Fruit fly (Drosophila melanogaster) whole organism, embryonic: ENCODE data around the gene CG7810.

Source experiments
- Atf-2 ChIP-seq: fragments of 200-800 bp; sonication (Bioruptor generic); optimal IDR thresholded peaks from 2 replicates; lab custom pipeline; 2016; ENCODE audit warnings: missing biosample characterization, missing genetic modification characterization
- B-H2 ChIP-seq: fragments of 200-800 bp; sonication (Bioruptor generic); optimal IDR thresholded peaks from 2 replicates; lab custom pipeline; 2018; ENCODE audit warnings: missing biosample characterization, mild to moderate bottlenecking, missing genetic modification characterization
- CG10274 ChIP-seq: fragments of 200-800 bp; sonication (Bioruptor generic); optimal IDR thresholded peaks from 3 replicates; lab custom pipeline; 2017; ENCODE audit warnings: missing biosample characterization, mild to moderate bottlenecking, missing genetic modification characterization
- CG10321 ChIP-seq: fragments of 200-800 bp; sonication (Bioruptor generic); IDR thresholded peaks from 2 replicates; pipeline ENCODE4 v1.3.6; 2022; ENCODE audit warnings: missing biosample characterization, missing genetic modification characterization
- CG10543 ChIP-seq: fragments of 200-800 bp; sonication (Bioruptor generic); optimal IDR thresholded peaks from 3 replicates; lab custom pipeline; 2017; ENCODE audit warnings: missing biosample characterization, mild to moderate bottlenecking, missing genetic modification characterization, moderate library complexity
- CG13424 ChIP-seq: fragments of 200-800 bp; sonication (Bioruptor generic); optimal IDR thresholded peaks from 2 replicates; lab custom pipeline; 2019; ENCODE audit warnings: missing biosample characterization, mild to moderate bottlenecking, missing genetic modification characterization, moderate library complexity
- CG13624 ChIP-seq: fragments of 200-800 bp; sonication (Bioruptor generic); optimal IDR thresholded peaks from 2 replicates; lab custom pipeline; 2016; ENCODE audit warnings: missing biosample characterization, missing genetic modification characterization
- CG13775 ChIP-seq: fragments of 200-800 bp; sonication (Bioruptor generic); optimal IDR thresholded peaks from 3 replicates; lab custom pipeline; 2017; ENCODE audit warnings: missing biosample characterization, mild to moderate bottlenecking, missing genetic modification characterization
- CG14441 ChIP-seq: fragments of 200-800 bp; sonication (Bioruptor generic); IDR thresholded peaks from 2 replicates; pipeline ENCODE4 v1.3.6; 2022; ENCODE audit warnings: missing biosample characterization, missing genetic modification characterization
- CG14860 ChIP-seq: fragments of 200-800 bp; sonication (Bioruptor generic); IDR thresholded peaks from 3 replicates; pipeline ENCODE4 v1.3.6; 2022; ENCODE audit warnings: missing biosample characterization, missing genetic modification characterization; ENCODE audit not compliant: partially characterized antibody
- CG17359 ChIP-seq: fragments of 200-800 bp; sonication (Bioruptor generic); optimal IDR thresholded peaks from 3 replicates; lab custom pipeline; 2018; ENCODE audit warnings: missing biosample characterization, mild to moderate bottlenecking, missing genetic modification characterization, moderate library complexity
- CG2875 ChIP-seq: fragments of 200-800 bp; sonication (Bioruptor generic); optimal IDR thresholded peaks from 2 replicates; lab custom pipeline; 2017; ENCODE audit warnings: missing biosample characterization, mild to moderate bottlenecking, missing genetic modification characterization, missing genetic modification reagents
- CG30020 ChIP-seq: fragments of 200-800 bp; optimal IDR thresholded peaks from 2 replicates; lab custom pipeline; 2019; ENCODE audit warnings: missing biosample characterization, mild to moderate bottlenecking, missing genetic modification characterization, moderate library complexity
- CG3838 ChIP-seq: fragments of 200-800 bp; sonication (Bioruptor generic); optimal IDR thresholded peaks from 3 replicates; lab custom pipeline; 2016; ENCODE audit warnings: missing biosample characterization, missing genetic modification characterization
- CG3847 ChIP-seq: fragments of 200-800 bp; sonication (Bioruptor generic); IDR thresholded peaks from 2 replicates; pipeline ENCODE4 v1.3.6; 2022; ENCODE audit warnings: missing biosample characterization, missing genetic modification characterization
- CG6272 ChIP-seq: fragments of 200-800 bp; sonication (Bioruptor generic); IDR thresholded peaks from 2 replicates; pipeline ENCODE4 v1.3.6; 2022; ENCODE audit warnings: missing biosample characterization, missing genetic modification characterization
- CG7372 ChIP-seq: fragments of 200-800 bp; sonication (Bioruptor generic); IDR thresholded peaks from 2 replicates; pipeline ENCODE4 v1.3.6; 2022; ENCODE audit warnings: missing biosample characterization, missing genetic modification characterization
- CG7556 ChIP-seq: fragments of 200-800 bp; sonication (Bioruptor generic); optimal IDR thresholded peaks from 2 replicates; lab custom pipeline; 2017; ENCODE audit warnings: missing biosample characterization, mild to moderate bottlenecking, missing genetic modification characterization
- CG9797 ChIP-seq: fragments of 200-800 bp; sonication (Bioruptor generic); optimal IDR thresholded peaks from 3 replicates; lab custom pipeline; 2018; ENCODE audit warnings: missing biosample characterization, mild to moderate bottlenecking, missing genetic modification characterization
- CG9876 ChIP-seq: fragments of 200-800 bp; sonication (Bioruptor generic); optimal IDR thresholded peaks from 2 replicates; lab custom pipeline; 2016; ENCODE audit warnings: missing biosample characterization, missing genetic modification characterization
- D ChIP-seq, 2 experiments: fragments of 200-800 bp in 1 of 2; fragments of >200 bp in 1 of 2; sonication (Bioruptor generic) in 1 of 2; optimal IDR thresholded peaks; 2 replicates in 1 of 2; 3 replicates in 1 of 2; lab custom pipeline; 2017; ENCODE audit warnings: mild to moderate bottlenecking in 1 of 2, missing biosample characterization in 1 of 2, missing genetic modification characterization in 1 of 2, missing genetic modification reagents in 1 of 2
- Dad ChIP-seq: fragments of 200-800 bp; sonication (Bioruptor generic); optimal IDR thresholded peaks from 3 replicates; lab custom pipeline; 2016; ENCODE audit warnings: missing biosample characterization, missing genetic modification characterization
- ERR ChIP-seq: fragments of 200-800 bp; sonication (Bioruptor generic); optimal IDR thresholded peaks from 2 replicates; lab custom pipeline; 2016; ENCODE audit warnings: missing biosample characterization, missing genetic modification characterization
- HLH4C ChIP-seq: fragments of 200-800 bp; sonication (Bioruptor generic); IDR thresholded peaks from 3 replicates; pipeline ENCODE4 v1.3.6; 2022; ENCODE audit warnings: missing biosample characterization, missing genetic modification characterization; ENCODE audit not compliant: partially characterized antibody
- Hr39 ChIP-seq: fragments of >200 bp; optimal IDR thresholded peaks from 2 replicates; lab custom pipeline; 2017
- Med ChIP-seq: fragments of 200-800 bp; sonication (Bioruptor generic); peaks from one replicate; lab custom pipeline; 2016; ENCODE audit warnings: missing biosample characterization, missing genetic modification characterization, mild to moderate bottlenecking, inconsistent platforms, moderate library complexity
- Meics ChIP-seq: fragments of 200-800 bp; sonication (Bioruptor generic); optimal IDR thresholded peaks from 2 replicates; lab custom pipeline; 2017; ENCODE audit warnings: missing biosample characterization, mild to moderate bottlenecking, missing genetic modification characterization
- Mes4 ChIP-seq: fragments of 200-800 bp; sonication (Bioruptor generic); optimal IDR thresholded peaks from 2 replicates; lab custom pipeline; 2016; ENCODE audit warnings: missing biosample characterization, missing genetic modification characterization
- Neu2 ChIP-seq: fragments of 200-800 bp; sonication (Bioruptor generic); optimal IDR thresholded peaks from 3 replicates; lab custom pipeline; 2016; ENCODE audit warnings: missing biosample characterization, missing genetic modification characterization, borderline replicate concordance
- Nf-YB ChIP-seq: fragments of 200-800 bp; sonication (Bioruptor generic); optimal IDR thresholded peaks from 3 replicates; lab custom pipeline; 2019; ENCODE audit warnings: missing biosample characterization, mild to moderate bottlenecking, missing genetic modification characterization, moderate library complexity
- NfI ChIP-seq: fragments of 200-800 bp; sonication (Bioruptor generic); optimal IDR thresholded peaks from 3 replicates; lab custom pipeline; 2018; ENCODE audit warnings: missing biosample characterization, mild to moderate bottlenecking, missing genetic modification characterization, moderate library complexity
- Poxn ChIP-seq: fragments of 200-800 bp; sonication (Bioruptor generic); IDR thresholded peaks from 2 replicates; pipeline ENCODE4 v1.3.6; 2022; ENCODE audit warnings: missing biosample characterization, missing genetic modification characterization
- bsh ChIP-seq, 2 experiments: fragments of 200-800 bp; sonication (Bioruptor generic); optimal IDR thresholded peaks; 2 replicates each; lab custom pipeline; 2017 to 2018; ENCODE audit warnings: mild to moderate bottlenecking in 2 of 2, missing biosample characterization in 2 of 2, missing genetic modification characterization in 2 of 2, moderate library complexity in 1 of 2
- chinmo ChIP-seq: fragments of 200-800 bp; sonication (Bioruptor generic); IDR thresholded peaks from 4 replicates; pipeline ENCODE4 v1.3.6; 2022; ENCODE audit warnings: missing biosample characterization, missing genetic modification characterization; ENCODE audit not compliant: partially characterized antibody
- corto ChIP-seq: fragments of 200-800 bp; sonication (Bioruptor generic); optimal IDR thresholded peaks from 2 replicates; lab custom pipeline; 2016; ENCODE audit warnings: missing biosample characterization, mild to moderate bottlenecking, missing genetic modification characterization, moderate library complexity
- dysf ChIP-seq: fragments of 200-800 bp; sonication (Bioruptor generic); IDR thresholded peaks from 3 replicates; pipeline ENCODE4 v1.3.6; 2022; ENCODE audit warnings: missing biosample characterization, missing genetic modification characterization
- fu2 ChIP-seq: fragments of 200-800 bp; sonication (Bioruptor generic); optimal IDR thresholded peaks from 2 replicates; lab custom pipeline; 2016; ENCODE audit warnings: missing biosample characterization, missing genetic modification characterization
- gem ChIP-seq: fragments of 200-800 bp; sonication (Bioruptor generic); optimal IDR thresholded peaks from 2 replicates; lab custom pipeline; 2019; ENCODE audit warnings: missing biosample characterization, mild to moderate bottlenecking, missing genetic modification characterization, moderate library complexity
- grn ChIP-seq: fragments of 200-800 bp; sonication (Bioruptor generic); optimal IDR thresholded peaks from 3 replicates; lab custom pipeline; 2017; ENCODE audit warnings: missing biosample characterization, missing genetic modification characterization
- hth ChIP-seq: fragments of >200 bp; optimal IDR thresholded peaks from 2 replicates; lab custom pipeline; 2017; ENCODE audit warnings: inconsistent platforms
- insv ChIP-seq, 2 experiments: fragments of 200-800 bp; sonication (Bioruptor generic); optimal IDR thresholded peaks; 3 replicates each; lab custom pipeline; 2016 to 2018; ENCODE audit warnings: missing biosample characterization in 2 of 2, missing genetic modification characterization in 2 of 2
- lbe ChIP-seq: fragments of 200-800 bp; sonication (Bioruptor generic); optimal IDR thresholded peaks from 2 replicates; lab custom pipeline; 2016; ENCODE audit warnings: missing biosample characterization, mild to moderate bottlenecking, missing genetic modification characterization
- org-1 ChIP-seq: fragments of 200-800 bp; sonication (Bioruptor generic); optimal IDR thresholded peaks from 2 replicates; lab custom pipeline; 2017; ENCODE audit warnings: missing biosample characterization, missing genetic modification characterization
- ranshi ChIP-seq: fragments of 200-800 bp; sonication (Bioruptor generic); IDR thresholded peaks from 2 replicates; pipeline ENCODE4 v1.3.6; 2022; ENCODE audit warnings: missing biosample characterization, missing genetic modification characterization
- rib ChIP-seq: fragments of 200-800 bp; sonication (Bioruptor generic); IDR thresholded peaks from 2 replicates; pipeline ENCODE4 v1.3.6; 2022; ENCODE audit warnings: missing biosample characterization, missing genetic modification characterization
- run ChIP-seq: fragments of 200-800 bp; sonication (Bioruptor generic); optimal IDR thresholded peaks from 3 replicates; lab custom pipeline; 2018; ENCODE audit warnings: missing biosample characterization, mild to moderate bottlenecking, missing genetic modification characterization
- sens ChIP-seq: fragments of 200-800 bp; sonication (Bioruptor generic); peaks from one replicate; lab custom pipeline; 2016; ENCODE audit warnings: missing biosample characterization, missing genetic modification characterization
- slbo ChIP-seq: fragments of 200-800 bp; sonication (Bioruptor generic); IDR thresholded peaks from 2 replicates; pipeline ENCODE4 v1.3.6; 2022; ENCODE audit warnings: missing biosample characterization, missing genetic modification characterization
- stwl ChIP-seq: fragments of 200-800 bp; sonication (Bioruptor generic); optimal IDR thresholded peaks from 3 replicates; lab custom pipeline; 2018; ENCODE audit warnings: missing biosample characterization, mild to moderate bottlenecking, missing genetic modification characterization, moderate library complexity
- tap ChIP-seq: fragments of 200-800 bp; optimal IDR thresholded peaks from 3 replicates; lab custom pipeline; 2019; ENCODE audit warnings: missing biosample characterization, mild to moderate bottlenecking, missing genetic modification characterization, moderate library complexity
- zfh1 ChIP-seq: fragments of 200-800 bp; sonication (Bioruptor generic); IDR thresholded peaks from 3 replicates; pipeline ENCODE4 v1.3.6; 2022; ENCODE audit warnings: missing biosample characterization, missing genetic modification characterization

The CG7810 gene

dm6 chr2L:8311091-8311490, at the start of gene CG7810, which contains the start of gene CG7806 (continued):
- TF ChIP-seq ranshi (GFP tag; lab: Robert Waterston, UW) (peak; percentile 89), CG2875 (GFP tag; lab: Kevin White, UChicago) (peak; percentile 86), CG17359 (tag; lab: Kevin White, UChicago) (peak; percentile 92), grn (GFP tag; lab: Kevin White, UChicago) (no peak), Meics (GFP tag; lab: Kevin White, UChicago) (peak; percentile 85), fu2 (GFP tag; lab: Kevin White, UChicago) (peak; percentile 88), Nf-YB (peak; percentile 80), CG13775 (GFP tag; lab: Kevin White, UChicago) (peak; percentile 89), CG13424 (tag; lab: Kevin White, UChicago) (peak; percentile 94), CG7556 (GFP tag; lab: Kevin White, UChicago) (peak; percentile 89), CG14860 (no peak), CG9797 (GFP tag; lab: Kevin White, UChicago) (peak; percentile 36), bsh (GFP tag; optimal IDR thresholded peaks at IDR 0.05; lab: Kevin White, UChicago) (peak; percentile 55 to 93), ERR (GFP tag; lab: Kevin White, UChicago) (peak; percentile 79), zfh1 (GFP tag; lab: Robert Waterston, UW) (peak; percentile 95), CG13624 (GFP tag; lab: Kevin White, UChicago) (peak; percentile 89), CG10543 (GFP tag; lab: Kevin White, UChicago) (peak; percentile 81), stwl (tag; lab: Kevin White, UChicago) (peak; percentile 90), CG10274 (peak; percentile 25), gem (tag; lab: Kevin White, UChicago) (peak; percentile 96), CG9876 (GFP tag; lab: Kevin White, UChicago) (peak; percentile 46), insv (GFP tag; optimal IDR thresholded peaks at IDR 0.05; lab: Kevin White, UChicago) (peak in 1 of 2 experiments; percentile 70), Dad (GFP tag; lab: Kevin White, UChicago) (peak; percentile 86), tap (tag; lab: Kevin White, UChicago) (peak; percentile 84), CG6272 (GFP tag; lab: Robert Waterston, UW) (peak; percentile 69), Neu2 (peak; percentile 16), slbo (peak; percentile 91), D (optimal IDR thresholded peaks at IDR 0.05; lab: Kevin White, UChicago) (no peak), D (GFP tag; optimal IDR thresholded peaks at IDR 0.05; lab: Kevin White, UChicago) (peak; percentile 77), CG7372 (GFP tag; lab: Robert Waterston, UW) (peak; percentile 81), org-1 (GFP tag; lab: Kevin White, UChicago) (peak; percentile 82), CG3847 (peak; percentile 90), chinmo (GFP tag; lab: Robert Waterston, UW) (0 out of 4 replicates have a peak, but pooled peaks have one; percentile 12), dysf (GFP tag; lab: Robert Waterston, UW) (peak; percentile 92), B-H2 (GFP tag; lab: Kevin White, UChicago) (peak; percentile 90), Med (GFP tag; lab: Kevin White, UChicago) (peak; percentile 98), run (tag; lab: Kevin White, UChicago) (no peak), Hr39 (lab: Kevin White, UChicago) (no peak), lbe (GFP tag; lab: Kevin White, UChicago) (peak; percentile 84), Atf-2 (peak; percentile 86), Poxn (GFP tag; lab: Robert Waterston, UW) (0 out of 2 replicates have a peak, but pooled peaks have one; percentile 50), NfI (peak; percentile 88), hth (lab: Kevin White, UChicago) (no peak), CG14441 (GFP tag; lab: Robert Waterston, UW) (peak; percentile 91), HLH4C (GFP tag; lab: Robert Waterston, UW) (peak; percentile 52), sens (GFP tag; lab: Kevin White, UChicago) (peak; percentile 99), CG3838 (GFP tag; lab: Kevin White, UChicago) (peak; percentile 87), CG10321 (GFP tag; lab: Robert Waterston, UW) (peak; percentile 70), corto (GFP tag; lab: Kevin White, UChicago) (no peak), CG30020 (tag; lab: Kevin White, UChicago) (peak; percentile 74), rib (GFP tag; lab: Robert Waterston, UW) (peak; percentile 89), Mes4 (GFP tag; lab: Kevin White, UChicago) (peak; percentile 90)
